Worm (Caenorhabditis elegans) whole organism, L4 larva: ENCODE measurements around the gene cey-1.

ENCODE experiments used
- F49E8.2 ChIP-seq: sonication (generic microtip); optimal IDR thresholded peaks from 2 replicates; lab custom pipeline; 2016; ENCODE audit warnings: missing compliant biosample characterization, mild to moderate bottlenecking, missing genetic modification characterization, borderline replicate concordance
- T20F7.1 ChIP-seq: fragments of 200-800 bp; sonication (Bioruptor generic); optimal IDR thresholded peaks from 2 replicates; lab custom pipeline; 2018; ENCODE audit warnings: mild to moderate bottlenecking, missing genetic modification characterization, missing compliant biosample characterization
- Y48G9A.11 ChIP-seq: fragments of 200-800 bp; sonication (Bioruptor generic); IDR thresholded peaks from 2 replicates; pipeline ENCODE4 v1.3.6; 2022; ENCODE audit warnings: missing genetic modification reagents, missing genetic modification characterization, missing compliant biosample characterization
- ZK337.2 ChIP-seq: fragments of 200-800 bp; sonication (Bioruptor generic); IDR thresholded peaks from 2 replicates; pipeline ENCODE4 v1.3.6; 2022; ENCODE audit warnings: missing genetic modification reagents, missing genetic modification characterization, missing compliant biosample characterization
- ZK546.5 ChIP-seq, 2 experiments: sonication (generic microtip); optimal IDR thresholded peaks; 2 replicates each; lab custom pipeline; 2017; ENCODE audit warnings: missing biosample characterization in 2 of 2, missing genetic modification characterization in 2 of 2
- aha-1 ChIP-seq: fragments of 150-350 bp; peaks from one replicate; lab custom pipeline; 2014; ENCODE audit warnings: missing biosample characterization, missing genetic modification characterization
- aly-2 ChIP-seq: sonication (generic microtip); optimal IDR thresholded peaks from 2 replicates; lab custom pipeline; 2018; ENCODE audit warnings: missing biosample characterization, missing genetic modification characterization
- arid-1 ChIP-seq: fragments of 200-800 bp; sonication (Bioruptor generic); conservative IDR thresholded peaks from 2 replicates; pipeline ENCODE4 v1.3.6; 2022; ENCODE audit warnings: missing genetic modification reagents, missing genetic modification characterization, missing compliant biosample characterization
- ceh-44 ChIP-seq: fragments of 200-800 bp; sonication (Bioruptor generic); IDR thresholded peaks from 2 replicates; pipeline ENCODE4 v1.3.6; 2022; ENCODE audit warnings: missing genetic modification reagents, missing genetic modification characterization, missing compliant biosample characterization
- dmd-8 ChIP-seq: fragments of 200-800 bp; sonication (Bioruptor generic); IDR thresholded peaks from 2 replicates; pipeline ENCODE4 v1.3.6; 2022; ENCODE audit warnings: missing genetic modification characterization, missing compliant biosample characterization
- dpl-1 ChIP-seq: fragments of 150-350 bp; optimal IDR thresholded peaks from 2 replicates; lab custom pipeline; 2014; ENCODE audit warnings: missing biosample characterization, missing genetic modification reagents, missing genetic modification characterization
- duxl-1 ChIP-seq: sonication (generic microtip); optimal IDR thresholded peaks from 2 replicates; lab custom pipeline; 2016; ENCODE audit warnings: mild to moderate bottlenecking, missing genetic modification characterization, moderate library complexity, missing compliant biosample characterization; ENCODE audit not compliant: poor library complexity
- egl-27 ChIP-seq: sonication (generic microtip); optimal IDR thresholded peaks from 3 replicates; lab custom pipeline; 2017; ENCODE audit warnings: missing biosample characterization, missing genetic modification reagents, missing genetic modification characterization
- egl-43 ChIP-seq: fragments of 200-800 bp; sonication (Bioruptor generic); IDR thresholded peaks from 2 replicates; pipeline ENCODE4 v1.3.6; 2022; ENCODE audit warnings: missing genetic modification reagents, missing genetic modification characterization, missing compliant biosample characterization
- hlh-30 ChIP-seq: sonication (generic microtip); optimal IDR thresholded peaks from 2 replicates; lab custom pipeline; 2017; ENCODE audit warnings: antibody characterized with exemption, mild to moderate bottlenecking, missing genetic modification characterization, missing compliant biosample characterization; ENCODE audit not compliant: insufficient read depth
- hmg-1.1 ChIP-seq: fragments of 200-800 bp; sonication (Bioruptor generic); IDR thresholded peaks from 2 replicates; pipeline ENCODE4 v1.3.6; 2022; ENCODE audit warnings: missing genetic modification reagents, missing genetic modification characterization, missing compliant biosample characterization
- lin-15B ChIP-seq: fragments of 150-350 bp; sonication (generic microtip); optimal IDR thresholded peaks from 3 replicates; lab custom pipeline; 2014; ENCODE audit warnings: missing biosample characterization, missing genetic modification characterization
- lsy-2 ChIP-seq, 2 experiments: fragments of 150-350 bp in 1 of 2; sonication (generic microtip) in 1 of 2; optimal IDR thresholded peaks; 2 replicates each; lab custom pipeline; 2014 to 2017; ENCODE audit warnings: missing biosample characterization in 2 of 2, missing genetic modification characterization in 2 of 2
- mes-2 ChIP-seq: sonication (generic microtip); optimal IDR thresholded peaks from 2 replicates; lab custom pipeline; 2016; ENCODE audit warnings: missing genotype, mild to moderate bottlenecking, missing genetic modification characterization, missing compliant biosample characterization; ENCODE audit not compliant: poor library complexity, severe bottlenecking
- mxl-2 ChIP-seq: fragments of 200-800 bp; sonication (Bioruptor generic); conservative IDR thresholded peaks from 2 replicates; pipeline ENCODE4 v1.3.6; 2022; ENCODE audit warnings: missing genetic modification reagents, missing genetic modification characterization, missing compliant biosample characterization
- nhr-28 ChIP-seq: fragments of 150-350 bp; optimal IDR thresholded peaks from 2 replicates; lab custom pipeline; 2014; ENCODE audit warnings: missing biosample characterization, missing genetic modification characterization
- nhr-48 ChIP-seq: sonication (generic microtip); optimal IDR thresholded peaks from 2 replicates; lab custom pipeline; 2016; ENCODE audit warnings: mild to moderate bottlenecking, missing genetic modification characterization, missing compliant biosample characterization
- sdz-12 ChIP-seq: fragments of 200-800 bp; sonication (Bioruptor generic); optimal IDR thresholded peaks from 2 replicates; lab custom pipeline; 2018; ENCODE audit warnings: mild to moderate bottlenecking, missing genetic modification characterization, missing compliant biosample characterization
- set-16 ChIP-seq: fragments of 200-800 bp; sonication (Bioruptor generic); IDR thresholded peaks from 2 replicates; pipeline ENCODE4 v1.3.6; 2022; ENCODE audit warnings: missing genetic modification reagents, missing genetic modification characterization, missing compliant biosample characterization
- spr-1 ChIP-seq: sonication (generic microtip); optimal IDR thresholded peaks from 2 replicates; lab custom pipeline; 2016; ENCODE audit warnings: mild to moderate bottlenecking, missing genetic modification characterization, missing compliant biosample characterization
- unc-130 ChIP-seq: sonication (generic microtip); optimal IDR thresholded peaks from 2 replicates; lab custom pipeline; 2016; ENCODE audit warnings: missing genetic modification reagents, missing genetic modification characterization, missing compliant biosample characterization
- unc-62 ChIP-seq, 3 experiments: fragments of 150-350 bp in 1 of 3; sonication (generic microtip); optimal IDR thresholded peaks in 2 of 3; peaks in 1 of 3; 1 replicate in 1 of 3; 2 replicates in 2 of 3; lab custom pipeline; 2014 to 2017; ENCODE audit warnings: missing biosample characterization in 3 of 3, missing genetic modification characterization in 3 of 3, missing genetic modification reagents in 3 of 3, missing genotype in 1 of 3
- zfp-2 ChIP-seq: sonication (generic microtip); optimal IDR thresholded peaks from 2 replicates; lab custom pipeline; 2016; ENCODE audit warnings: mild to moderate bottlenecking, missing genetic modification characterization, missing compliant biosample characterization

Gene cey-1

ce11 chrII:11072565-11072964 is 31.6 kb upstream of the cey-1 start (continued):
- TF ChIP-seq unc-62 (GFP tag; optimal IDR thresholded peaks at IDR 0.05 in 1 of 2; lab: Kevin White, UChicago), result no peak
- no peak for TF ChIP-seq unc-62 (tag; optimal IDR thresholded peaks at IDR 0.05; lab: Kevin White, UChicago)
- no peak for TF ChIP-seq ZK546.5 (tag; optimal IDR thresholded peaks at IDR 0.05; lab: Kevin White, UChicago)

DNA sequence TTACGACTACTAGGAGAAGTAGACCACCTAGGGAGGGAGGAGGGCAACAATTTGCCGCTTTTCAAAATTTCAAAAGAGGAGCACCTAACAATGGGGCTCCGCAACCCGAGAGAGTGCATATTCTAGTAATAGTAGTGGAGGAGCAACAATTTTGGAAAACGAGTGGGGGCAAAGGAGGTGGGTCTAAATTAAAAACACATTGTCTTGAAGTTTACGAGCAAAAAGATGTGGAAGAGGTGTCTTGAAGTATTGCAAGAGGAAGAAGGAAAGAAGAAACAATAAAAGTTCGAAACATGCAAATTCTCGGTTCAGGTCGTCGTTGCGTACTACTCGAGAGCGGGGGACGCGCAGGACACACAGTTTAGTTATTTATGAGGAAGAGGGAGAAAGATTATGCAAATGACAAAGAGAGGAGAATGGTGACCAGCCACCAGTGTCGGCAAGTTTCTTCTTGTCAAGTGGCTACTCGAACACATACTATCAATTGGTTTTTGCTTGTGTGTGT is 23.2 kb upstream of the cey-1 start:
- TF ChIP-seq mxl-2 (GFP tag; lab: Robert Waterston, UW) (no peak), hmg-1.1 (GFP tag; lab: Robert Waterston, UW) (0 out of 2 replicates have a peak, but pooled peaks have one; percentile 14), unc-62 (GFP tag; optimal IDR thresholded peaks at IDR 0.05 in 1 of 2; lab: Kevin White, UChicago) (peak in 1 of 2 experiments; percentile 96), unc-62 (tag; optimal IDR thresholded peaks at IDR 0.05; lab: Kevin White, UChicago) (no peak)

ce11 chrII:11057256-11057655 is 16.2 kb upstream of the cey-1 start:
- TF ChIP-seq ZK337.2 (GFP tag; lab: Robert Waterston, UW) (no peak), hlh-30 (tag; lab: Kevin White, UChicago) (peak; percentile 39), nhr-28 (tag; lab: Kevin White, UChicago) (peak; percentile 61)

- no peak for TF ChIP-seq egl-27 (tag; lab: Kevin White, UChicago)
- no peak for TF ChIP-seq dpl-1
- no peak for TF ChIP-seq egl-43
These were observed 14.2 kb upstream of the cey-1 start, which contains the start of gene F45E10.2 for ce11 chrII:11055223-11055622. Gene F45E10.2 (minus strand): TSS chrII:11055323.

DNA sequence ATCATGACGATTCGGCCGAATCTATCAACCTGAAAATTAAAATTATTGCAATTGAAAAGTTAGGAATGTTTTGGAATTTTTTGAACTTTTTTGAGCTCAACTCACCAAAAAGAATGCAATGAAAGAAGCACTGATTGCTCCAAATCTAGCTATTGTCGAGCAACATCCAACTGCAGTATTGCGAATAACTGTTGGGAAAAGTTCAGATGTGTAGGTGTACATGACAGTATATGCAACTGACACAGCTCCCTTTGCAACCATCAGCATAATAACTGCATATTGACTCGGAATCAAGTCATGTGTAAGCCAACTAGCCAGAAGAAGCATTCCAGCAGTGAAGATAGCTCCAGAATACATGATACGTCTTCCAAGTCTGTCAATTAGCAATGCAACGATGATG is 11.5 kb upstream of the cey-1 start:
- no peak for TF ChIP-seq dmd-8 (GFP tag; lab: Robert Waterston, UW)
- no peak for TF ChIP-seq unc-130 (GFP tag; lab: Kevin White, UChicago)
- no peak for TF ChIP-seq zfp-2 (tag; lab: Kevin White, UChicago)
- no peak for TF ChIP-seq lin-15B (tag; lab: Kevin White, UChicago)
- TF ChIP-seq nhr-48 (tag; lab: Kevin White, UChicago), result no peak
- TF ChIP-seq unc-62 (GFP tag; optimal IDR thresholded peaks at IDR 0.05 in 1 of 2; lab: Kevin White, UChicago), result peak in 1 of 2 experiments; percentile 98
- TF ChIP-seq unc-62 (tag; optimal IDR thresholded peaks at IDR 0.05; lab: Kevin White, UChicago), result no peak

- TF ChIP-seq spr-1, result no peak
- TF ChIP-seq lin-15B (tag; lab: Kevin White, UChicago), result no peak
- TF ChIP-seq aly-2 (tag; lab: Kevin White, UChicago), result no peak
- no peak for TF ChIP-seq egl-27 (tag; lab: Kevin White, UChicago)
- no peak for TF ChIP-seq ceh-44
- no peak for TF ChIP-seq sdz-12 (GFP tag; lab: Kevin White, UChicago)
- no peak for TF ChIP-seq duxl-1 (tag; lab: Kevin White, UChicago)
- peak; percentile 57 for TF ChIP-seq F49E8.2
- no peak for TF ChIP-seq hmg-1.1 (GFP tag; lab: Robert Waterston, UW)
- peak; percentile 20 for TF ChIP-seq unc-130 (GFP tag; lab: Kevin White, UChicago)
- peak; percentile 39; the same call in 1 of the 2 replicates for TF ChIP-seq Y48G9A.11 (GFP tag; lab: Robert Waterston, UW)
- TF ChIP-seq mes-2, result peak; percentile 8
- TF ChIP-seq T20F7.1, result no peak
- TF ChIP-seq lsy-2 (tag; optimal IDR thresholded peaks at IDR 0.05; lab: Kevin White, UChicago), result peak in 1 of 2 experiments; percentile 18
- TF ChIP-seq aha-1, result no peak
- 0 out of 2 replicates have a peak, but pooled peaks have one; percentile 6 for TF ChIP-seq arid-1 (GFP tag; lab: Robert Waterston, UW)
- no peak for TF ChIP-seq set-16 (GFP tag; lab: Robert Waterston, UW)
These were observed 9.7 kb upstream of the cey-1 start for ce11 chrII:11050678-11051077.
